Fruit fly (Drosophila melanogaster) whole organism: ENCODE data around the gene Ubqn.

Experiments used
- CG8478 ChIP-seq: fragments of >200 bp; optimal IDR thresholded peaks from 2 replicates; lab custom pipeline; 2018; ENCODE audit warnings: inconsistent platforms
- Dll ChIP-seq: fragments of >200 bp; optimal IDR thresholded peaks from 2 replicates; lab custom pipeline; 2017
- EcR ChIP-seq, 2 experiments: fragments of >200 bp; optimal IDR thresholded peaks; 2 replicates each; lab custom pipeline; 2017; ENCODE audit warnings: missing biosample characterization in 2 of 2, missing genetic modification characterization in 2 of 2, missing genetic modification reagents in 2 of 2
- usp ChIP-seq: fragments of >200 bp; optimal IDR thresholded peaks from 2 replicates; lab custom pipeline; 2017; ENCODE audit warnings: missing biosample characterization, missing genetic modification characterization, mixed read lengths

DNA sequence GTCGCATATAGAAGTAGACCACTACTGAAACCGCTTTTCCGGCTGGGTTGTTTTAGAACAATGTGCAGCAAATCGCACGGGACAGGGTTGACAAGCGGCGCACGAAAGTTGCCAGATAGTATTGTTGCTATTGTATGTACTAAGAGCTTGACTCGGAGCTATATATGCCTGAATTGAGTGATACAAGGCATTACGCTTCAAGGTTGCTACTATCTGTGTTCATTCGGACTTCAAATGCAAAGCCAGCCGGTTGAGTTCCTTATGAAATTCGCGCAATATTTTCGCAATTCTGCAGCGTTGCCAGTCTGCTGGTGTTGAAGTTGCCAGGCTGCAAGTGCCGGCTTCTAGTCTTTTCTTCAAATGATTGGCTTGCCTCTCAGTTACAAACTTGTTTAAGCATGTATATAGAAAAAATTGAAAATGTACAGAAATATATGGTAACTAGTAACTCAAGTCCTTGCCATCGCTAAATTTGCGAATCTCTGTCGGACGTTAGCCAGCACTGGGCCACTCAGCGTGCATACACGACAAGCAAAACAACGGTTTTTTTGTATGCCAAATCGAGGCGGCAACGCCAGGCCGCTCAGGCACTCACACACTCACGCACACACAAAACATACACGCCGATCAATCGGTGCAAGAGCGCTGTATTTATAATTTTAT lies 31.7 kb upstream of the Ubqn start, which contains the start of the genes Ranbp21 and Elys:
- no peak for TF ChIP-seq EcR (GFP tag; optimal IDR thresholded peaks at IDR 0.05; lab: Kevin White, UChicago)
- no peak for TF ChIP-seq CG8478
- no peak for TF ChIP-seq usp
- no peak for TF ChIP-seq Dll
